Fruit fly (Drosophila melanogaster): Measurements from ENCODE around the gene CG44428.

DNA sequence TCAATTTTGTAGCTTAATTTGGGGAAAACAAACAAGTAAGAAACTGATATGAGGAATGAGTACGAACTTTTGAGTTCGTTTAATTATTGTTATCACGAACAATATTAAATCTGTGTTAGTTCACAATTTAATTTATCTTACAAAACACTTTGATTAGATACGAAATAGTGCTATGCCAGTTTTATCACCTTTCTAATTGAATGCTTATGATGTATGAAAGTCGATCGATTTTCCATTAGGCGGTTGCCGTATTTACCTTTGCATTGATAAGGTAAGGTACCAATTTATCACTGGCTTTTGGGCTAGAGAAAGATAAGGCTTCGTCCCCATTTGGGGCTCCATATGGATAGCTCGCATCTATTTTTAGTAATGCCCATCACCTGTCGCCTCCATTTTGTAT, 49.3 kb upstream of the CG44428 start:
- TF ChIP-seq CG4318 (GFP tag; optimal IDR thresholded peaks at IDR 0.05), result no peak
- no peak for TF ChIP-seq CG3032 (tag; optimal IDR thresholded peaks at IDR 0.05)
- TF ChIP-seq Blimp-1 (GFP tag; optimal IDR thresholded peaks at IDR 0.05), result no peak
- no peak for TF ChIP-seq salr (GFP tag; optimal IDR thresholded peaks at IDR 0.05)
- no peak for TF ChIP-seq CG11762 (GFP tag; optimal IDR thresholded peaks at IDR 0.05; ENCODE audit: insufficient read depth)
- no peak for TF ChIP-seq CG3919 (GFP tag; optimal IDR thresholded peaks at IDR 0.05)
- TF ChIP-seq CG9139 (GFP tag; optimal IDR thresholded peaks at IDR 0.05), result no peak
- TF ChIP-seq dsx (GFP tag; optimal IDR thresholded peaks at IDR 0.05; ENCODE audit: poor library complexity, severe bottlenecking), result no peak
